Worm (Caenorhabditis elegans) whole organism, early embryonic: Measurements from ENCODE around the gene srh-258.

Experiments used
- B0310.2 ChIP-seq: sonication (generic microtip); optimal IDR thresholded peaks from 2 replicates; lab custom pipeline; 2016; ENCODE audit warnings: mild to moderate bottlenecking, missing genetic modification characterization, missing compliant biosample characterization
- F13C5.2 ChIP-seq: sonication (generic microtip); optimal IDR thresholded peaks from 2 replicates; lab custom pipeline; 2017; ENCODE audit warnings: mild to moderate bottlenecking, missing genetic modification characterization, inconsistent platforms, missing compliant biosample characterization
- ama-1 ChIP-seq: fragments of 150-350 bp; optimal IDR thresholded peaks from 2 replicates; lab custom pipeline; 2014
- ceh-13 ChIP-seq: fragments of 200-800 bp; sonication (Bioruptor generic); optimal IDR thresholded peaks from 2 replicates; lab custom pipeline; 2018; ENCODE audit warnings: mild to moderate bottlenecking, missing genetic modification characterization, missing compliant biosample characterization
- ceh-36 ChIP-seq: sonication (generic microtip); optimal IDR thresholded peaks from 2 replicates; lab custom pipeline; 2016; ENCODE audit warnings: missing genetic modification characterization, inconsistent platforms, missing compliant biosample characterization
- ets-7 ChIP-seq: sonication (generic microtip); optimal IDR thresholded peaks from 2 replicates; lab custom pipeline; 2016; ENCODE audit warnings: missing genotype, missing genetic modification characterization, missing compliant biosample characterization
- flt-1 ChIP-seq: fragments of 200-800 bp; sonication (Bioruptor generic); IDR thresholded peaks from 2 replicates; pipeline ENCODE4 v1.3.6; 2022; ENCODE audit warnings: missing genetic modification characterization, missing compliant biosample characterization
- hmbx-1 ChIP-seq: sonication (generic microtip); optimal IDR thresholded peaks from 2 replicates; lab custom pipeline; 2016; ENCODE audit warnings: mild to moderate bottlenecking, missing genetic modification characterization, missing compliant biosample characterization
- hmg-4 ChIP-seq: fragments of 200-800 bp; sonication (Bioruptor generic); optimal IDR thresholded peaks from 2 replicates; lab custom pipeline; 2018; ENCODE audit warnings: mild to moderate bottlenecking, missing genetic modification characterization, missing compliant biosample characterization
- hnd-1 ChIP-seq: sonication (generic microtip); optimal IDR thresholded peaks from 2 replicates; lab custom pipeline; 2016; ENCODE audit warnings: missing genetic modification characterization, missing compliant biosample characterization
- pes-1 ChIP-seq: fragments of 200-800 bp; sonication (Bioruptor generic); IDR thresholded peaks from 2 replicates; pipeline ENCODE4 v1.3.6; 2022; ENCODE audit warnings: missing genetic modification reagents, missing genetic modification characterization, missing compliant biosample characterization
- sea-1 ChIP-seq: fragments of 200-800 bp; sonication (Bioruptor generic); conservative IDR thresholded peaks from 2 replicates; pipeline ENCODE4 v1.3.6; 2022; ENCODE audit warnings: missing genetic modification characterization, missing compliant biosample characterization
- tbx-11 ChIP-seq: fragments of 200-800 bp; sonication (Bioruptor generic); IDR thresholded peaks from 2 replicates; pipeline ENCODE4 v1.3.6; 2022; ENCODE audit warnings: missing genetic modification characterization, missing compliant biosample characterization
- tbx-37 ChIP-seq: fragments of 200-800 bp; sonication (Bioruptor generic); conservative IDR thresholded peaks from 2 replicates; pipeline ENCODE4 v1.3.6; 2022; ENCODE audit warnings: missing genetic modification reagents, missing genetic modification characterization, missing compliant biosample characterization

DNA sequence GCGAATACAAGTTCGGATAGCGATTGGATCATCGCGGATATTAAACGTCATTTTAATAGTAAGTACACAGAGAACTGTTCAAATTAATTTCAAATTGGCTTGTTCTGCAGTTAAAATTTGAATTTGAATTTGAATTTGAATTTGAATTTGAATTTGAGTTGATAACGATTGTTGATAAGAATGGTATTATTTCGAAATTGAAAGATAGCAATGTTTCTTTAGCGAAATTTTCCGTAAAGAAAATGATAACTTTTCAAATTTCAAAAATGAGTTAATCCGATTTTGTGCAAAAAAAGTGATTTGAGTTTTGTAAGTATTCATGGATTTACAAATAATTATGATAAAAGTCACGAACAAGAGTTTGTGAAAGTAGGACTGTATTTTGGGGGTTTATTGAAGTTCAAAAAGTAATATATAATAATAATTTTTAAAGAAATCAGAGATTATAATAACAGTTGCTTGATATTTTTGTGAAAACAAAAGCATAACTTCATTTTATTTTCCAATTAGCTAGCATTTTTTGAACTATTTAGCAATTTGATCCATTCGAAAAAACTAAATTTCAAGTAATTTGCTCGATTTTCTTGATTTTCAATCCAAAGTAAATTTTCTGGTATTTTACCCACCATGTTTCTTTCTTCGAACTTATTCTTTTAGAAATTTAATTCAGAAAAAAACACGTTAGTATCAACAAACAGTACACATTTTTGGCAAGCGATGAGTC is 20.6 kb downstream of the srh-258 start, which contains the start of gene Y36E3A.2:
- TF ChIP-seq F13C5.2 (tag; lab: Kevin White, UChicago) (no peak), ama-1 (lab: Kevin White, UChicago) (no peak), hmg-4 (GFP tag; lab: Kevin White, UChicago) (no peak), flt-1 (no peak), ceh-36 (no peak), B0310.2 (tag; lab: Kevin White, UChicago) (no peak), hmbx-1 (tag; lab: Kevin White, UChicago) (no peak), hnd-1 (tag; lab: Kevin White, UChicago) (no peak), ets-7 (tag; lab: Kevin White, UChicago) (no peak), tbx-11 (GFP tag; lab: Robert Waterston, UW) (no peak), ceh-13 (GFP tag; lab: Kevin White, UChicago) (no peak), pes-1 (GFP tag; lab: Robert Waterston, UW) (no peak), tbx-37 (GFP tag; lab: Robert Waterston, UW) (no peak), sea-1 (GFP tag; lab: Robert Waterston, UW) (no peak)
